Worm (Caenorhabditis elegans) whole organism, L4 larva: ENCODE data around the gene srh-250.

ENCODE experiments used
- Y48G9A.11 ChIP-seq: fragments of 200-800 bp; sonication (Bioruptor generic); IDR thresholded peaks from 2 replicates; pipeline ENCODE4 v1.3.6; 2022; ENCODE audit warnings: missing genetic modification reagents, missing genetic modification characterization, missing compliant biosample characterization
- ceh-44 ChIP-seq: fragments of 200-800 bp; sonication (Bioruptor generic); IDR thresholded peaks from 2 replicates; pipeline ENCODE4 v1.3.6; 2022; ENCODE audit warnings: missing genetic modification reagents, missing genetic modification characterization, missing compliant biosample characterization
- ceh-82 ChIP-seq: sonication (generic microtip); optimal IDR thresholded peaks from 2 replicates; lab custom pipeline; 2017; ENCODE audit warnings: missing biosample characterization, missing genetic modification characterization
- cey-2 ChIP-seq: sonication (generic microtip); optimal IDR thresholded peaks from 3 replicates; lab custom pipeline; 2017; ENCODE audit warnings: missing genetic modification characterization, mild to moderate bottlenecking, missing compliant biosample characterization, antibody characterized with exemption, borderline replicate concordance; ENCODE audit not compliant: insufficient read depth
- daf-8 ChIP-seq: fragments of 200-800 bp; sonication (Bioruptor generic); IDR thresholded peaks from 2 replicates; pipeline ENCODE4 v1.3.6; 2022; ENCODE audit warnings: missing genetic modification characterization, missing compliant biosample characterization
- fkh-10 ChIP-seq: fragments of 150-350 bp; optimal IDR thresholded peaks from 2 replicates; lab custom pipeline; 2014; ENCODE audit warnings: missing biosample characterization, missing genetic modification reagents, missing genetic modification characterization
- gei-8 ChIP-seq: fragments of 200-800 bp; sonication (Bioruptor generic); optimal IDR thresholded peaks from 2 replicates; lab custom pipeline; 2018; ENCODE audit warnings: mild to moderate bottlenecking, missing genetic modification characterization, missing compliant biosample characterization
- mdl-1 ChIP-seq, 2 experiments: fragments of 150-350 bp in 1 of 2; sonication (generic microtip) in 1 of 2; optimal IDR thresholded peaks; 2 replicates each; lab custom pipeline; 2014 to 2017; ENCODE audit warnings: missing biosample characterization in 2 of 2, missing genetic modification characterization in 2 of 2
- nhr-237 ChIP-seq: sonication (generic microtip); optimal IDR thresholded peaks from 2 replicates; lab custom pipeline; 2017; ENCODE audit warnings: missing biosample characterization, missing genetic modification characterization
- nhr-42 ChIP-seq: fragments of 200-800 bp; sonication (Bioruptor generic); IDR thresholded peaks from 2 replicates; pipeline ENCODE4 v1.3.6; 2022; ENCODE audit warnings: missing genetic modification characterization, missing compliant biosample characterization
- pha-4 ChIP-seq, 2 experiments: fragments of 150-350 bp in 1 of 2; fragments of 200-800 bp in 1 of 2; sonication (Bioruptor generic) in 1 of 2; IDR thresholded peaks in 1 of 2; optimal IDR thresholded peaks in 1 of 2; 2 replicates each; pipeline versions ENCODE4 v1.3.6 to Lab custom; 2014 to 2022; ENCODE audit warnings: missing genetic modification characterization in 2 of 2, missing genetic modification reagents in 2 of 2, missing biosample characterization in 1 of 2, missing compliant biosample characterization in 1 of 2
- unc-130 ChIP-seq: sonication (generic microtip); optimal IDR thresholded peaks from 2 replicates; lab custom pipeline; 2016; ENCODE audit warnings: missing genetic modification reagents, missing genetic modification characterization, missing compliant biosample characterization
- zag-1 ChIP-seq: fragments of 150-350 bp; optimal IDR thresholded peaks from 2 replicates; lab custom pipeline; 2014; ENCODE audit warnings: missing biosample characterization, missing genetic modification characterization
- ztf-11 ChIP-seq: fragments of 150-350 bp; optimal IDR thresholded peaks from 2 replicates; lab custom pipeline; 2014; ENCODE audit warnings: missing biosample characterization, missing genetic modification characterization

DNA sequence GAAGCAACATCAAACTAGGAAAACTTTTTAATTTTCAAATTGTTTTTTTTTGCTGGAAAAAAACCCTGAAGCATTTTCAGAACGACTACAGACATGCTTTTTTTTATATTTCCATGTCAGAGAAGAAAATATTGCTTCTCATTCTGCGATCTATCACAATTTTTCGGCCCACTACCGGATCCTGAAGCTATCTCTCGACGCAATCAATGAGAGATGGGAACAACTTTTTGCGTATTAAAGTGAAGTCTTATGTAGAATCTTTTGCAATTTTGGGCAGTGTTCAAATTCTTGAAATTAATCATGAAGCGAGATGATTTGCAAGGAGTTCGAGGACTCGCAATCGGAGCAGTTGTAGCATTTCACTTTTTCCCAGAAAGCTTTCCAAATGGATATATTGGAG is 8.8 kb upstream of the srh-250 start, which contains the start of gene oac-10:
- TF ChIP-seq mdl-1 (tag; optimal IDR thresholded peaks at IDR 0.05; lab: Kevin White, UChicago) (no peak), fkh-10 (GFP tag; lab: Kevin White, UChicago) (no peak), unc-130 (no peak), nhr-42 (GFP tag; lab: Robert Waterston, UW) (no peak), zag-1 (tag; lab: Kevin White, UChicago) (no peak), ceh-82 (no peak), pha-4 (GFP tag; IDR thresholded peaks at IDR 0.05; lab: Robert Waterston, UW) (no peak), pha-4 (tag; optimal IDR thresholded peaks at IDR 0.05; lab: Kevin White, UChicago) (no peak), gei-8 (no peak), nhr-237 (tag; lab: Kevin White, UChicago) (no peak), cey-2 (tag; lab: Kevin White, UChicago) (no peak), daf-8 (GFP tag; lab: Robert Waterston, UW) (no peak), ceh-44 (GFP tag; lab: Robert Waterston, UW) (no peak), Y48G9A.11 (no peak), ztf-11 (tag; lab: Kevin White, UChicago) (no peak)
